Fruit fly (Drosophila melanogaster) whole organism, adult: Measurements from ENCODE around the gene Megf8.

ENCODE experiments used
- CG11617 ChIP-seq: fragments of 200-800 bp; sonication (Bioruptor generic); optimal IDR thresholded peaks from 2 replicates; lab custom pipeline; 2017; ENCODE audit warnings: mild to moderate bottlenecking, missing biosample characterization, missing genetic modification reagents, missing genetic modification characterization
- CG12768 ChIP-seq: fragments of 200-800 bp; sonication (Bioruptor generic); optimal IDR thresholded peaks from 2 replicates; lab custom pipeline; 2017; ENCODE audit warnings: missing biosample characterization, missing genetic modification characterization, mild to moderate bottlenecking, moderate library complexity, missing genetic modification reagents
- CG14711 ChIP-seq: fragments of 200-800 bp; sonication (Bioruptor generic); optimal IDR thresholded peaks from 2 replicates; lab custom pipeline; 2018; ENCODE audit warnings: missing biosample characterization, mild to moderate bottlenecking, missing genetic modification characterization, moderate library complexity
- CG1620 ChIP-seq: fragments of 200-800 bp; sonication (Bioruptor generic); optimal IDR thresholded peaks from 2 replicates; lab custom pipeline; 2016; ENCODE audit warnings: missing biosample characterization, missing genetic modification characterization
- CG33017 ChIP-seq: fragments of 200-800 bp; sonication (Bioruptor generic); optimal IDR thresholded peaks from 2 replicates; lab custom pipeline; 2018; ENCODE audit warnings: missing biosample characterization, mild to moderate bottlenecking, missing genetic modification characterization, moderate library complexity
- CG5204 ChIP-seq: fragments of 200-800 bp; sonication (Bioruptor generic); optimal IDR thresholded peaks from 2 replicates; lab custom pipeline; 2016; ENCODE audit warnings: missing biosample characterization, missing genetic modification characterization
- CG7045 ChIP-seq: fragments of 200-800 bp; sonication (Bioruptor generic); optimal IDR thresholded peaks from 2 replicates; lab custom pipeline; 2017; ENCODE audit warnings: missing biosample characterization, mild to moderate bottlenecking, missing genetic modification characterization
- CG7101 ChIP-seq: fragments of 200-800 bp; sonication (Bioruptor generic); optimal IDR thresholded peaks from 2 replicates; lab custom pipeline; 2018; ENCODE audit warnings: missing biosample characterization, mild to moderate bottlenecking, missing genetic modification characterization, moderate library complexity
- Clk ChIP-seq: fragments of 200-800 bp; sonication (Bioruptor generic); optimal IDR thresholded peaks from 2 replicates; lab custom pipeline; 2017; ENCODE audit warnings: missing biosample characterization, missing genetic modification characterization
- Crg-1 ChIP-seq: fragments of 200-800 bp; sonication (Bioruptor generic); optimal IDR thresholded peaks from 2 replicates; lab custom pipeline; 2016; ENCODE audit warnings: missing biosample characterization, missing genetic modification characterization
- Hr96 ChIP-seq: fragments of 200-800 bp; sonication (Bioruptor generic); optimal IDR thresholded peaks from 2 replicates; lab custom pipeline; 2016; ENCODE audit warnings: missing biosample characterization, missing genetic modification characterization
- Mnt ChIP-seq: fragments of 200-800 bp; sonication (Bioruptor generic); optimal IDR thresholded peaks from 2 replicates; lab custom pipeline; 2016; ENCODE audit warnings: missing biosample characterization, mild to moderate bottlenecking, missing genetic modification characterization
- bab1 ChIP-seq: fragments of 200-800 bp; sonication (Bioruptor generic); optimal IDR thresholded peaks from 3 replicates; lab custom pipeline; 2019; ENCODE audit warnings: missing biosample characterization, mild to moderate bottlenecking, missing genetic modification characterization, moderate library complexity
- cic ChIP-seq: fragments of 200-800 bp; sonication (Bioruptor generic); optimal IDR thresholded peaks from 2 replicates; lab custom pipeline; 2017; ENCODE audit warnings: missing biosample characterization, mild to moderate bottlenecking, missing genetic modification characterization, moderate library complexity
- cnc ChIP-seq, 2 experiments: fragments of >200 bp; optimal IDR thresholded peaks; 2 replicates each; lab custom pipeline; 2017
- kay ChIP-seq: fragments of 200-800 bp; sonication (Bioruptor generic); peaks from one replicate; lab custom pipeline; 2016; ENCODE audit warnings: missing biosample characterization, missing genetic modification characterization, borderline replicate concordance
- ovo ChIP-seq: fragments of 200-800 bp; sonication (Bioruptor generic); optimal IDR thresholded peaks from 2 replicates; lab custom pipeline; 2016; ENCODE audit warnings: missing biosample characterization, missing genetic modification characterization
- pad ChIP-seq: fragments of 200-800 bp; sonication (Bioruptor generic); optimal IDR thresholded peaks from 3 replicates; lab custom pipeline; 2017; ENCODE audit warnings: missing biosample characterization, missing genetic modification characterization, mild to moderate bottlenecking, moderate library complexity, missing genetic modification reagents
- tj ChIP-seq: fragments of 200-800 bp; sonication (Bioruptor generic); optimal IDR thresholded peaks from 3 replicates; lab custom pipeline; 2017; ENCODE audit warnings: missing biosample characterization, mild to moderate bottlenecking, missing genetic modification characterization, moderate library complexity
- toe ChIP-seq: fragments of 200-800 bp; sonication (Bioruptor generic); optimal IDR thresholded peaks from 2 replicates; lab custom pipeline; 2016; ENCODE audit warnings: missing biosample characterization, missing genetic modification characterization

The Megf8 gene

DNA sequence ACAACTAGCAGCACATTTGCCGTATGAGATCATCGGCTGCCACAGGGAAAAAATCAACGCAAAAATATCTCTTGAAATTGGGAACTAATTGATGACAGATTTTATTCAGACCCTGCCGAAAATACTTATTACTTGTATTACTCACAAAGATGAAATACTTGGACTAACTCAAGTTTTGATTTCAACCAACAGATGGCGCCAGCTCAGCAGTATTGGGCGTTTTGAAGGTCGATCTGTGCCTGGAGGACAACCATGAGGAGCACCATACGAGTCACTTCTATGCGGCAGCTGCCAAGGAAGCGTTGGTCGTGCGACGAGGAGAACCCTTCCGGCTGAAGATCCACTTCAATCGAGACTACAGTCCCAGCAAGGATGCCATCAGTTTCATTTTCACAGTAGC, 18.9 kb upstream of the Megf8 start:
- TF ChIP-seq CG33017, result no peak
- TF ChIP-seq CG7045 (GFP tag; lab: Kevin White, UChicago), result no peak
- TF ChIP-seq Hr96 (GFP tag; lab: Kevin White, UChicago), result no peak
- no peak for TF ChIP-seq Clk
- TF ChIP-seq Mnt (GFP tag; lab: Kevin White, UChicago), result no peak
- TF ChIP-seq kay (GFP tag; lab: Kevin White, UChicago), result no peak
- no peak for TF ChIP-seq Crg-1
- no peak for TF ChIP-seq CG5204 (GFP tag; lab: Kevin White, UChicago)

- TF ChIP-seq CG11617 (GFP tag; lab: Kevin White, UChicago) (no peak), Mnt (GFP tag; lab: Kevin White, UChicago) (peak; percentile 40), cic (peak; percentile 40), CG5204 (GFP tag; lab: Kevin White, UChicago) (no peak)
These were observed 14.0 kb upstream of the Megf8 start, which contains the start of gene baf for dm6 chr2L:8029160-8029852. Gene baf (plus strand): TSS chr2L:8029462.

dm6 chr2L:8030102-8030501, 13.2 kb upstream of the Megf8 start:
- no peak for TF ChIP-seq CG14711
- no peak for TF ChIP-seq ovo

DNA sequence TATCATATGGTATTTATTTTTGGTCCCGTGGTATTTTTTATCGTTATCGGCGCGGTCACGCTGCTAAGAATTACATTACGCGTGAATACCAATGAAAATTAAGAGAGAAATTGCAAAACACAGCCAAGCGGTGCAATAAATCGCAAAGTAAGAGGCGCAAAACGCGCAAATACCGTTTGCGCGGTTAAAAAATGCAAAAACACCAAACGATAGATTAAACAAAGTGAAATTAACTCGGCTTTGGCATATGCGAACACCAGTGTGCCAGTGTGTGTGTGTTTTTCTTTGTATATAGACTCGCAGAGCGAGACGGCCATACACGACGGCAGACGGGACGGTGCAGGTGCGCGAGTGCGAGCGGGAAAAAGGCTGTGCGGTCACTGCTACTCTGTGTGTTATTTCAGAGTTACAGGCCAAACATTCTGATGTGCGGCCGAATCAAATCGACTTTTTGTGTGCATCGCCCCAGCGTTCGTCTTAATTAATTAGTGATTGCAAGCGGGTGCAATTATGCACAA, 12.5 kb upstream of the Megf8 start, which contains the start of gene Cka:
Cka (plus strand) TSS at position 29 of the 518 bp plus-strand sequence.
- TF ChIP-seq CG14711 (peak; percentile 57), CG11617 (GFP tag; lab: Kevin White, UChicago) (peak; percentile 12), CG12768 (GFP tag; lab: Kevin White, UChicago) (peak; percentile 41), kay (GFP tag; lab: Kevin White, UChicago) (no peak), bab1 (GFP tag; lab: Kevin White, UChicago) (peak; percentile 32), Hr96 (GFP tag; lab: Kevin White, UChicago) (no peak), CG7045 (GFP tag; lab: Kevin White, UChicago) (no peak), tj (GFP tag; lab: Kevin White, UChicago) (peak; percentile 39), pad (GFP tag; lab: Kevin White, UChicago) (peak; percentile 64), cic (peak; percentile 30), Clk (no peak), Mnt (GFP tag; lab: Kevin White, UChicago) (peak; percentile 65), CG33017 (peak; percentile 4)

DNA sequence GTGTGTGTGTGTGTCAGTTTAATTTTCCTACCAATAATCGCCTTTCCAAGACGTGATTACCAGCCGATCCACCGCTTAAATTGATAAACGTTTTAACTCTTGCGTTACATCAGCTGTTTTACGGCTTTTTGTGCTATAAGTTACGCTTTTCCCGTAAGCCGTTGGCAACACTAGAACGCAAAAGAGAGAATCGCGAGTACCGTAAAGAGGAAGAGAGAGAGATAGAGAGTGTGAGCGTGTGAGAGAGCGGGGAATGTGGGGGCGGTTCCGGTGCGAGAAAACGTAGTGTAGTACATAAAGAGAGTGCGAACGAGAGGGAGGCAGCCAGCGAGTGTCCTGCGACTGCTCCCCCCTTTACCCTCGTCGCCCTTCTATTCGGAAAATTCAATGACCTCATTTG, 11.7 kb upstream of the Megf8 start:
- peak; percentile 36 for TF ChIP-seq CG12768 (GFP tag; lab: Kevin White, UChicago)
- TF ChIP-seq CG7101 (tag; lab: Kevin White, UChicago), result peak; percentile 1
- TF ChIP-seq kay (GFP tag; lab: Kevin White, UChicago), result no peak
- no peak for TF ChIP-seq Mnt (GFP tag; lab: Kevin White, UChicago)
- no peak for TF ChIP-seq Hr96 (GFP tag; lab: Kevin White, UChicago)
- TF ChIP-seq CG5204 (GFP tag; lab: Kevin White, UChicago), result no peak
- TF ChIP-seq CG11617 (GFP tag; lab: Kevin White, UChicago), result no peak
- no peak for TF ChIP-seq Crg-1
- peak; percentile 29 for TF ChIP-seq cic
- no peak for TF ChIP-seq tj (GFP tag; lab: Kevin White, UChicago)
- no peak for TF ChIP-seq CG7045 (GFP tag; lab: Kevin White, UChicago)
- peak; percentile 72 for TF ChIP-seq pad (GFP tag; lab: Kevin White, UChicago)
- peak; percentile 22 for TF ChIP-seq bab1 (GFP tag; lab: Kevin White, UChicago)
- no peak for TF ChIP-seq CG33017
- TF ChIP-seq toe (GFP tag; lab: Kevin White, UChicago), result no peak
- TF ChIP-seq cnc (optimal IDR thresholded peaks at IDR 0.05; lab: Kevin White, UChicago), result no peak
- TF ChIP-seq CG14711, result peak; percentile 74
- TF ChIP-seq CG1620 (GFP tag; lab: Kevin White, UChicago), result no peak
- no peak for TF ChIP-seq ovo

DNA sequence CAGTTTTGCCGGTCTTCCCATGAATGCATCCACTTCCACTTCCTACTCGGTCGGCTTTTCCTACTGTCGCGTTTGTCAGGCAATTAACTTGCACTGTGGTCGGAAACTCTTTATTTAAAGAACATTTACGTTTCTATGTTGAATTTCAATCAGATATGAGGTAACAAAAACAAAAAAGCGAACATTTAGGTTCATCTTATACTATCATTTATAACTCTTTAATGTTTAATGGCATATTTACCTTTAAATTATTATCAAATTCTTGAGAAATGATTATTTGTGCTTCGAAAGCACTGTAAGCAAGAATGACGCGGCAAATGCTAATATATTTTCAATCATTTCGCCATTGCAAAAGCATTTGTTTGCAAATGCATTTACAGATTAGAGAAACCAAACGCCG, 9.5 kb upstream of the Megf8 start:
- TF ChIP-seq Crg-1 (no peak), Mnt (GFP tag; lab: Kevin White, UChicago) (no peak), pad (GFP tag; lab: Kevin White, UChicago) (no peak), CG7101 (tag; lab: Kevin White, UChicago) (peak; percentile 68), ovo (no peak), CG5204 (GFP tag; lab: Kevin White, UChicago) (no peak), tj (GFP tag; lab: Kevin White, UChicago) (peak; percentile 24), CG1620 (GFP tag; lab: Kevin White, UChicago) (no peak), Hr96 (GFP tag; lab: Kevin White, UChicago) (no peak), Clk (no peak), cic (no peak), toe (GFP tag; lab: Kevin White, UChicago) (no peak), CG7045 (GFP tag; lab: Kevin White, UChicago) (peak; percentile 18), bab1 (GFP tag; lab: Kevin White, UChicago) (no peak), CG11617 (GFP tag; lab: Kevin White, UChicago) (no peak), CG12768 (GFP tag; lab: Kevin White, UChicago) (peak; percentile 53), cnc (optimal IDR thresholded peaks at IDR 0.05; lab: Kevin White, UChicago) (peak in 1 of 2 experiments; percentile 71), CG14711 (peak; percentile 44), CG33017 (peak; percentile 82)
